Worm (Caenorhabditis elegans): ENCODE data around the gene Y47D7A.17.

ce11 chrV:4450523-4451089, 39.0 kb upstream of the Y47D7A.17 start, which contains the start of gene rft-2:
- TF ChIP-seq ceh-100 (GFP tag; IDR thresholded peaks at IDR 0.05): no peak
- peak; percentile 42 for TF ChIP-seq lin-40 (tag; optimal IDR thresholded peaks at IDR 0.05)
- no peak for TF ChIP-seq F33H1.4 (GFP tag; IDR thresholded peaks at IDR 0.05)
- no peak for TF ChIP-seq Y95B8A.8 (GFP tag; IDR thresholded peaks at IDR 0.05)
- TF ChIP-seq egl-18 (GFP tag; IDR thresholded peaks at IDR 0.05): no peak
- TF ChIP-seq ama-1 (optimal IDR thresholded peaks at IDR 0.05): no peak
- TF ChIP-seq ama-1 (GFP tag; optimal IDR thresholded peaks at IDR 0.05): no peak
- no peak for TF ChIP-seq ztf-26 (tag; optimal IDR thresholded peaks at IDR 0.05)
- no peak for TF ChIP-seq chd-7 (tag; optimal IDR thresholded peaks at IDR 0.05)
- TF ChIP-seq snpc-4 (GFP tag; optimal IDR thresholded peaks at IDR 0.05): no peak
- TF ChIP-seq snpc-4 (tag; optimal IDR thresholded peaks at IDR 0.05): no peak
- TF ChIP-seq rpc-1 (optimal IDR thresholded peaks at IDR 0.05): no peak
- no peak for TF ChIP-seq rpc-1 (tag; optimal IDR thresholded peaks at IDR 0.05)
- no peak for TF ChIP-seq hrde-1 (tag; optimal IDR thresholded peaks at IDR 0.05; ENCODE audit: borderline replicate concordance)
- TF ChIP-seq madf-6 (GFP tag; IDR thresholded peaks at IDR 0.05): no peak
- TF ChIP-seq attf-3 (GFP tag; conservative IDR thresholded peaks at IDR 0.05): no peak

All from whole organism, young adult.